Fruit fly (Drosophila melanogaster) whole organism, prepupa: ENCODE results near the gene Arpc1.

Experiments used
- CG10669 ChIP-seq: fragments of 200-800 bp; sonication (Bioruptor generic); optimal IDR thresholded peaks from 3 replicates; lab custom pipeline; 2018; ENCODE audit warnings: missing biosample characterization, mild to moderate bottlenecking, missing genetic modification characterization, moderate library complexity
- CG11762 ChIP-seq: fragments of 200-800 bp; sonication (Bioruptor generic); optimal IDR thresholded peaks from 3 replicates; lab custom pipeline; 2016; ENCODE audit warnings: missing biosample characterization, missing genetic modification characterization; ENCODE audit not compliant: insufficient read depth
- CG11902 ChIP-seq: fragments of 200-800 bp; sonication (Bioruptor generic); optimal IDR thresholded peaks from 3 replicates; lab custom pipeline; 2016; ENCODE audit warnings: missing biosample characterization, missing genetic modification characterization
- CG15336 ChIP-seq: fragments of 200-800 bp; sonication (Bioruptor generic); IDR thresholded peaks from 2 replicates; pipeline ENCODE4 v1.3.6; 2022; ENCODE audit warnings: missing biosample characterization, missing genetic modification characterization
- CG1621 ChIP-seq: fragments of 200-800 bp; sonication (Bioruptor generic); optimal IDR thresholded peaks from 3 replicates; lab custom pipeline; 2018; ENCODE audit warnings: missing biosample characterization, mild to moderate bottlenecking, missing genetic modification characterization
- CG16779 ChIP-seq: fragments of 200-800 bp; sonication (Bioruptor generic); optimal IDR thresholded peaks from 3 replicates; lab custom pipeline; 2017; ENCODE audit warnings: missing biosample characterization, mild to moderate bottlenecking, missing genetic modification characterization
- CG31627 ChIP-seq: fragments of 200-800 bp; sonication (Bioruptor generic); optimal IDR thresholded peaks from 3 replicates; lab custom pipeline; 2016; ENCODE audit warnings: missing biosample characterization, missing genetic modification characterization
- CG3919 ChIP-seq: fragments of 200-800 bp; sonication (Bioruptor generic); optimal IDR thresholded peaks from 3 replicates; lab custom pipeline; 2016; ENCODE audit warnings: missing biosample characterization, missing genetic modification characterization
- CG4318 ChIP-seq: fragments of 200-800 bp; sonication (Bioruptor generic); optimal IDR thresholded peaks from 3 replicates; lab custom pipeline; 2017; ENCODE audit warnings: missing biosample characterization, mild to moderate bottlenecking, missing genetic modification characterization
- CG6792 ChIP-seq: fragments of 200-800 bp; sonication (Bioruptor generic); optimal IDR thresholded peaks from 3 replicates; lab custom pipeline; 2016; ENCODE audit warnings: missing biosample characterization, missing genetic modification characterization
- CG6808 ChIP-seq: fragments of 200-800 bp; sonication (Bioruptor generic); optimal IDR thresholded peaks from 3 replicates; lab custom pipeline; 2017; ENCODE audit warnings: missing biosample characterization, missing genetic modification characterization, mild to moderate bottlenecking, moderate library complexity, missing genetic modification reagents
- CG8319 ChIP-seq: fragments of 200-800 bp; sonication (Bioruptor generic); optimal IDR thresholded peaks from 3 replicates; lab custom pipeline; 2016; ENCODE audit warnings: missing biosample characterization, missing genetic modification characterization
- Eip75B ChIP-seq: fragments of 200-800 bp; sonication (Bioruptor generic); optimal IDR thresholded peaks from 3 replicates; lab custom pipeline; 2016; ENCODE audit warnings: missing biosample characterization, missing genetic modification characterization
- Eip78C ChIP-seq: fragments of 200-800 bp; sonication (Bioruptor generic); peaks from one replicate; lab custom pipeline; 2016; ENCODE audit warnings: missing biosample characterization, missing genetic modification characterization
- Eip93F ChIP-seq: fragments of 200-800 bp; sonication (Bioruptor generic); optimal IDR thresholded peaks from 2 replicates; lab custom pipeline; 2016; ENCODE audit warnings: missing biosample characterization, mild to moderate bottlenecking, missing genetic modification characterization
- Ets21C ChIP-seq: fragments of 200-800 bp; sonication (Bioruptor generic); optimal IDR thresholded peaks from 3 replicates; lab custom pipeline; 2016; ENCODE audit warnings: missing biosample characterization, missing genetic modification characterization
- Ets96B ChIP-seq: fragments of 200-800 bp; optimal IDR thresholded peaks from 2 replicates; lab custom pipeline; 2019; ENCODE audit warnings: missing biosample characterization, mild to moderate bottlenecking, missing genetic modification characterization, moderate library complexity
- Hr4 ChIP-seq: fragments of 200-800 bp; sonication (Bioruptor generic); optimal IDR thresholded peaks from 3 replicates; lab custom pipeline; 2016; ENCODE audit warnings: missing biosample characterization, missing genetic modification characterization
- Lpt ChIP-seq: fragments of 200-800 bp; sonication (Bioruptor generic); optimal IDR thresholded peaks from 3 replicates; lab custom pipeline; 2016; ENCODE audit warnings: missing biosample characterization, missing genetic modification characterization
- Smox ChIP-seq: fragments of 200-800 bp; sonication (Bioruptor generic); optimal IDR thresholded peaks from 3 replicates; lab custom pipeline; 2016; ENCODE audit warnings: missing biosample characterization, missing genetic modification characterization
- achi ChIP-seq: fragments of 200-800 bp; sonication (Bioruptor generic); optimal IDR thresholded peaks from 3 replicates; lab custom pipeline; 2016; ENCODE audit warnings: missing biosample characterization, missing genetic modification characterization
- dac ChIP-seq: fragments of 200-800 bp; sonication (Bioruptor generic); optimal IDR thresholded peaks from 2 replicates; lab custom pipeline; 2017; ENCODE audit warnings: missing biosample characterization, mild to moderate bottlenecking, missing genetic modification characterization
- eg ChIP-seq: fragments of 200-800 bp; sonication (Bioruptor generic); IDR thresholded peaks from 3 replicates; pipeline ENCODE4 v1.3.6; 2022; ENCODE audit warnings: missing biosample characterization, missing genetic modification characterization
- fd59A ChIP-seq: fragments of 200-800 bp; sonication (Bioruptor generic); optimal IDR thresholded peaks from 2 replicates; lab custom pipeline; 2017; ENCODE audit warnings: missing biosample characterization, mild to moderate bottlenecking, missing genetic modification characterization, missing genetic modification reagents
- fkh ChIP-seq: fragments of 200-800 bp; sonication (Bioruptor generic); optimal IDR thresholded peaks from 3 replicates; lab custom pipeline; 2017; ENCODE audit warnings: missing biosample characterization, mild to moderate bottlenecking, missing genetic modification characterization, moderate library complexity
- lz ChIP-seq: fragments of 200-800 bp; sonication (Bioruptor generic); optimal IDR thresholded peaks from 3 replicates; lab custom pipeline; 2016; ENCODE audit warnings: missing biosample characterization, missing genetic modification characterization
- net ChIP-seq: fragments of 200-800 bp; sonication (Bioruptor generic); optimal IDR thresholded peaks from 3 replicates; lab custom pipeline; 2016; ENCODE audit warnings: missing biosample characterization, missing genetic modification characterization
- spab ChIP-seq: fragments of 200-800 bp; sonication (Bioruptor generic); optimal IDR thresholded peaks from 2 replicates; lab custom pipeline; 2017; ENCODE audit warnings: missing biosample characterization, mild to moderate bottlenecking, missing genetic modification characterization, missing genetic modification reagents
- ss ChIP-seq, 2 experiments: fragments of 200-800 bp; sonication (Bioruptor generic); optimal IDR thresholded peaks; 2 replicates in 1 of 2; 3 replicates in 1 of 2; lab custom pipeline; 2017 to 2018; ENCODE audit warnings: mild to moderate bottlenecking in 2 of 2, missing biosample characterization in 2 of 2, missing genetic modification characterization in 2 of 2, moderate library complexity in 1 of 2
- svp ChIP-seq: fragments of 200-800 bp; sonication (Bioruptor generic); peaks from one replicate; lab custom pipeline; 2016; ENCODE audit warnings: missing biosample characterization, missing genetic modification characterization
- topi ChIP-seq: fragments of 200-800 bp; sonication (Bioruptor generic); optimal IDR thresholded peaks from 3 replicates; lab custom pipeline; 2016; ENCODE audit warnings: missing biosample characterization, missing genetic modification characterization
- vri ChIP-seq: fragments of 200-800 bp; sonication (Bioruptor generic); optimal IDR thresholded peaks from 3 replicates; lab custom pipeline; 2016; ENCODE audit warnings: missing biosample characterization, mild to moderate bottlenecking, missing genetic modification characterization

Arpc1 gene

DNA sequence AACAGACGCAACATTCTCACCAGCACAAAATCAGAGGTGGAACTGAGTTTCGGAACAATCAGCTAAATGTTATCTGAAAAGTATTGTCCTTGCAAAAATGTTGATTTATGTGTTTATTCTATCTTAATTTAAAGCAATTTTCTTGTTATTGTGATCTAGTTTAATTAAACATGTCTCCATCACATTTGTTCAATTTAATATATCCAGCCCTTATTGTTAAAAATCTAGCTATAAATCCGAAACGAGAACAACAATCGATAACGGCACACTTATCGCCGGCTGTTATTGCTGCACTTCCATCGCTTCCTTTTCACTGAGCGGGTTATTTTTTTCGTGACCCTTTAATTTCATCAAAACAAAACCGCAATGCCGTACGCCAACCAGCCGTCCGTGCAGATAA, 3.5 kb upstream of the Arpc1 start, which contains the start of the genes GatC, PolG2 and Polr2C (continued):
- TF ChIP-seq CG3919 (GFP tag; lab: Kevin White, UChicago) (no peak), CG6808 (GFP tag; lab: Kevin White, UChicago) (no peak)

DNA sequence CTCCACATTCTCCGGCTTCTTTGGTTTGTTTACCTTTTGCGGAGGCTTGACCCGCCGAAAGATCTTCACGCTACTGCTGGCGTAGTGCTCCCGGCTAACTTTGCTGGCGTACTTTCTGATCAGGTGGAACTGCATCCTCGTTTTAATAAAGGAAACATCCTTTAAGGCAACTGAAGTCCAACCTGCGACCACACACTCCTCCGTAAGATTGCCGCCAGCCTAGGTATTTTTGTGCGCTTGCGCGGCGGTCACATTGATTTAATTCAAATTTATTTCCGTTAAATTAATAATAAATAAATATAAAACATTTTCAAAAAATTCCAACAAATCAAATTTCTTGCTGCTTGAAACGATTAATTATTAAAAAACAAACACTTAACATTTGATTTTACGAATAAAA, 2.0 kb downstream of the Arpc1 start, which contains the start of gene PolG1:
Gene PolG1 (minus strand): TSS at position 216 of the 400 bp plus-strand sequence.
- no peak for TF ChIP-seq CG11762 (GFP tag; lab: Kevin White, UChicago)
- peak; percentile 77 for TF ChIP-seq CG1621 (tag; lab: Kevin White, UChicago)

DNA sequence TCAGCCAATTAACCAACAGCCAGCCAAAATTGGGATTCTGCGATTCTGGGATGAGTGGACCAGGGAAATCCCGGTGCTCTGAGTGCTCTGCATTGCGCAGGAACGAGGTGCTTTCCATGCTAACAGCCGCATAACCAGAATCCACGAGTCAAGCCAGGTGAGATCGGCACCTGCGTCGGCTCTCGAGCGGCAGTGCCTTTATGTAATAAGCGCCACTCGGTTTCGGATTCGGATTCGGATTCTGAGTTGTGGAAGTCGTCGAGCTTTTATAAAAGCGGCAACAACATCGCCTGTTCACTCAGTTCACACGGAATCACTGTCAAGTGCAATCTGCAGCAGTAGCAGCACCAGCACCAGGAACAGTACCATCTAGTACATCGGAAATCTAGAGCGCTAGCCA, 8.6 kb downstream of the Arpc1 start, which contains the start of gene b:
Gene b (plus strand): TSS at position 301 of the 400 bp plus-strand sequence.
- no peak for TF ChIP-seq vri (GFP tag; lab: Kevin White, UChicago)
- no peak for TF ChIP-seq CG3919 (GFP tag; lab: Kevin White, UChicago)
- TF ChIP-seq Smox (GFP tag; lab: Kevin White, UChicago): no peak
- no peak for TF ChIP-seq Eip93F (GFP tag; lab: Kevin White, UChicago)
- no peak for TF ChIP-seq dac (GFP tag; lab: Kevin White, UChicago)

DNA sequence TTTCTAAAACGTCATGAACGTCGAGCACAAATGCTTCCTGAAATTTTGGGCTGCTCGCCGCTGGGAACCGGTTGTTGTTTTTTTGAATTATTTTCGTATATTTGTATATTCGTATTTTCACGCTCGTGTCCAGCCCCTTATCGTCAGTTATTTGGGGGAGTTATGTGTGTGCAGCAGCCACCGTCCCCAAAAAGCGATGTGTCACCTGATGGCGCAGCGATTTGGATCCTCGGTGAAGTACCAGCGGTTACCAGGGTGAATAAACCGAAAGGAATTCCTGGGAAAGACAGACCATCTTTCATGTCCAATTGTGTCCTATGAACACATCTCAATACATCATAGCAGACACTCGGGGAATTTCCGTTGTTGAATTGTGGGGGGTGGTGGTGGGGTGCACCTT, 9.4 kb downstream of the Arpc1 start:
- no peak for TF ChIP-seq fd59A (GFP tag; lab: Kevin White, UChicago)
- TF ChIP-seq CG16779 (tag; lab: Kevin White, UChicago): no peak
- no peak for TF ChIP-seq achi (GFP tag; lab: Kevin White, UChicago)
- no peak for TF ChIP-seq Eip78C
- TF ChIP-seq CG10669 (GFP tag; lab: Kevin White, UChicago): no peak

DNA sequence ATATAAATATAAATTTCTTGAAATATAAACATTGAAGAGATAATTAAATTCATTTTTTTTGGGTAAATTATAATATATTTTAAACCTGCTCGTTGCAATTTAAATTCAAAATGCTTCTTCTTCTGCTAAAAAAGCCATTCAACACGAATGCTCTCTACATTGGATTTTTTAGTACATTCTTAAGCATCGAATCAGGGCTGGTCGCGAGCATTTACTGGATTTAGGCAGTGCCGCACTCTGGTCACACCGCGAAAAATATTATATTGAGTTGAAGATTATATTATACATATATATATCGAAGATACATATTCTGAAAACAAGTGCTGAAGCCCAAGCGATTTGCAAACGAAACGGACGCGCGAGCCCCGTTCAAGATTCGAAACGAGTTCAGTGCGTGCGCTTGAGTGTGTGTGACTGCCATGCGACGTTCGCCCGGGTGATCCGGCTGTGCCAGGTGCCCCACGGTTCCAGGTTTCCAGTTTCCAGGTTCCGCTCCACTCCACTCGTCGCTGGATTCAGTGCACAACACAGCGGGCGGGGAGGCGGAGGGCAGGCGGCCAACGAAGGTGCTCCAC, 15.8 kb downstream of the Arpc1 start, which contains the start of gene Sos:
Gene Sos (plus strand): TSS at position 213 of the 575 bp plus-strand sequence.
- no peak for TF ChIP-seq Lpt (GFP tag; lab: Kevin White, UChicago)
- TF ChIP-seq Hr4 (GFP tag; lab: Kevin White, UChicago): no peak
- no peak for TF ChIP-seq net (GFP tag; lab: Kevin White, UChicago)
- TF ChIP-seq eg (GFP tag; lab: Robert Waterston, UW): no peak
- TF ChIP-seq topi (GFP tag; lab: Kevin White, UChicago): no peak
- no peak for TF ChIP-seq CG8319 (GFP tag; lab: Kevin White, UChicago)
- no peak for TF ChIP-seq achi (GFP tag; lab: Kevin White, UChicago)
- no peak for TF ChIP-seq ss (GFP tag; optimal IDR thresholded peaks at IDR 0.05; lab: Kevin White, UChicago)
- TF ChIP-seq spab (GFP tag; lab: Kevin White, UChicago): no peak
- no peak for TF ChIP-seq CG6792 (GFP tag; lab: Kevin White, UChicago)
- no peak for TF ChIP-seq fkh (GFP tag; lab: Kevin White, UChicago)
- TF ChIP-seq, all 60 proteins: peak for 0

DNA sequence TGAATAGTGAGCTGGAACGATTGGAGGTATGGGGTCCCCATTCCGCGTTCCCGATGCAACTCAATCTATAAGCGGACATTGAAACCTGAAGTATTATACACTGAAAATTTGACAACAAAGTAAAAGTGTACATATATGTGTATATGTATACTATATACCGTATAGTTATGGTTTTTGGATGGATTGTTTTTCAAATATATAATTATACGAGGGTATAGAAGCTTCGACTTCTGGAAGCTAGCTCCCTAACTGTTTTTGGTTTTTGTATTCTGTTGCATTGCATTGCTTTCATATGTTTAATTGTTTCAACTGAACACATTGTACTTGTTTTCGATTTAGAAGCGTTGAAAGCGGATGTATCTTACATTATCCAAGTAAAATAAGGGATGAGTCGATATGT, 16.4 kb downstream of the Arpc1 start, which contains the start of gene CG16888:
Gene CG16888 (minus strand): TSS at position 101 of the 400 bp plus-strand sequence.
- TF ChIP-seq CG1621 (tag; lab: Kevin White, UChicago) (no peak), vri (GFP tag; lab: Kevin White, UChicago) (no peak), Smox (GFP tag; lab: Kevin White, UChicago) (no peak), CG6808 (GFP tag; lab: Kevin White, UChicago) (no peak), lz (GFP tag; lab: Kevin White, UChicago) (no peak), CG31627 (GFP tag; lab: Kevin White, UChicago) (no peak), CG10669 (GFP tag; lab: Kevin White, UChicago) (no peak), achi (GFP tag; lab: Kevin White, UChicago) (no peak), CG3919 (GFP tag; lab: Kevin White, UChicago) (no peak), CG6792 (GFP tag; lab: Kevin White, UChicago) (no peak), svp (GFP tag; lab: Kevin White, UChicago) (no peak), CG8319 (GFP tag; lab: Kevin White, UChicago) (no peak), Ets21C (GFP tag; lab: Kevin White, UChicago) (no peak), CG15336 (no peak), CG4318 (GFP tag; lab: Kevin White, UChicago) (no peak), CG11902 (no peak), ss (GFP tag; optimal IDR thresholded peaks at IDR 0.05; lab: Kevin White, UChicago) (no peak), Ets96B (no peak), Eip75B (GFP tag; lab: Kevin White, UChicago) (no peak)
